Fruit fly (Drosophila melanogaster): ENCODE measurements around the gene Pfdn6.

Gene Pfdn6

DNA sequence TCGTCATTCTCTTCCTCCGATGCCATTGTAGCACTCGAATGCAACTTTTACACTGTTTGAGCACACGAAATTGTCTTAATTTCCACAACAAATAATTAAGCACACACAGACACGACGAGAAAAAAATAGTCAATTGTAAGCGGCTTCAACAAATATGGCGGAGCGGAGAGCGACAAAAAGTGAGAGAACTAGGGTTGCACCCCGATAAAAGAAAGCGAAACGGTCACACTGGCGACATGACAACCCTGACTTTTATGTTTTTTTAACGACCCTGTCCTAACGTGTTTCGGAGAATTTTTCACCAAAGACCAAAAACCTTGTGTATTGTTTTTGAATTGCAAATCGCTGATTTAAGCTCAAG is 13.4 kb upstream of the Pfdn6 start, which contains the start of the genes Mi-2 and Prp3 (continued):
- TF ChIP-seq tll (GFP tag; optimal IDR thresholded peaks at IDR 0.05) (peak in 1 of 2 experiments; percentile 11), gce (GFP tag; IDR thresholded peaks at IDR 0.05) (no peak), fd102C (GFP tag; optimal IDR thresholded peaks at IDR 0.05) (no peak), CG6689 (GFP tag; IDR thresholded peaks at IDR 0.05) (no peak), btn (GFP tag; optimal IDR thresholded peaks at IDR 0.05) (no peak), CG4282 (GFP tag; optimal IDR thresholded peaks at IDR 0.05) (no peak), HLHmδ (GFP tag; optimal IDR thresholded peaks at IDR 0.05) (no peak), lilli (GFP tag; optimal IDR thresholded peaks at IDR 0.05) (peak; percentile 6), CG31388 (GFP tag; optimal IDR thresholded peaks at IDR 0.05) (no peak), croc (GFP tag; conservative IDR thresholded peaks at IDR 0.05) (no peak), inv (GFP tag; IDR thresholded peaks at IDR 0.05; ENCODE audit: partially characterized antibody) (no peak), ind (GFP tag; optimal IDR thresholded peaks at IDR 0.05) (no peak), CG3281 (GFP tag; optimal IDR thresholded peaks at IDR 0.05) (peak; percentile 100), rib (GFP tag; IDR thresholded peaks at IDR 0.05) (no peak), lov (optimal IDR thresholded peaks at IDR 0.05) (no peak), lov (GFP tag; IDR thresholded peaks at IDR 0.05) (no peak), Xrp1 (GFP tag; IDR thresholded peaks at IDR 0.05) (no peak), CG31365 (tag; optimal IDR thresholded peaks at IDR 0.05) (no peak), CG2202 (tag; optimal IDR thresholded peaks at IDR 0.05) (no peak), ash1 (GFP tag; optimal IDR thresholded peaks at IDR 0.05) (no peak), CG4617 (GFP tag; optimal IDR thresholded peaks at IDR 0.05; ENCODE audit: borderline replicate concordance) (peak; percentile 95), CG3065 (GFP tag; optimal IDR thresholded peaks at IDR 0.05) (no peak), CG2678 (tag; optimal IDR thresholded peaks at IDR 0.05) (no peak), Ada2b (GFP tag; IDR thresholded peaks at IDR 0.05) (no peak), CG3163 (GFP tag; optimal IDR thresholded peaks at IDR 0.05) (no peak), CG6854 (GFP tag; optimal IDR thresholded peaks at IDR 0.05) (no peak), az2 (GFP tag; optimal IDR thresholded peaks at IDR 0.05) (no peak), lab (GFP tag; optimal IDR thresholded peaks at IDR 0.05) (no peak), Dek (tag; optimal IDR thresholded peaks at IDR 0.05) (peak; percentile 8), CG2889 (GFP tag; IDR thresholded peaks at IDR 0.05) (no peak), CG31441 (GFP tag; IDR thresholded peaks at IDR 0.05) (no peak), nerfin-1 (tag; optimal IDR thresholded peaks at IDR 0.05) (peak; percentile 53), CG14014 (GFP tag; IDR thresholded peaks at IDR 0.05) (no peak), CG1832 (GFP tag; optimal IDR thresholded peaks at IDR 0.05) (no peak), CG2129 (GFP tag; IDR thresholded peaks at IDR 0.05; ENCODE audit: partially characterized antibody) (no peak), vnd (GFP tag; IDR thresholded peaks at IDR 0.05; ENCODE audit: partially characterized antibody) (no peak), Stat92E (GFP tag; optimal IDR thresholded peaks at IDR 0.05) (peak in 1 of 3 experiments; percentile 93), CG7786 (GFP tag; optimal IDR thresholded peaks at IDR 0.05) (no peak), esg (GFP tag; conservative IDR thresholded peaks at IDR 0.05) (no peak), dmrt99B (tag; optimal IDR thresholded peaks at IDR 0.05) (no peak), Hmx (GFP tag; optimal IDR thresholded peaks at IDR 0.05) (no peak), amos (GFP tag; IDR thresholded peaks at IDR 0.05; ENCODE audit: partially characterized antibody) (peak; percentile 37; the same call in 1 of the 2 replicates), CG10565 (GFP tag; optimal IDR thresholded peaks at IDR 0.05) (no peak), cwo (GFP tag; optimal IDR thresholded peaks at IDR 0.05) (no peak), gsb (GFP tag; IDR thresholded peaks at IDR 0.05) (no peak), CG10366 (GFP tag; IDR thresholded peaks at IDR 0.05) (no peak), CG6765 (GFP tag; optimal IDR thresholded peaks at IDR 0.05) (no peak), CG17361 (GFP tag; IDR thresholded peaks at IDR 0.05) (no peak), dan (GFP tag; IDR thresholded peaks at IDR 0.05) (no peak), CG33213 (GFP tag; optimal IDR thresholded peaks at IDR 0.05) (peak; percentile 56), bigmax (GFP tag; optimal IDR thresholded peaks at IDR 0.05) (no peak), Lim3 (GFP tag; IDR thresholded peaks at IDR 0.05) (no peak)

Data from whole organism, embryonic.